Worm (Caenorhabditis elegans): ENCODE measurements around the gene F41G4.13.

DNA sequence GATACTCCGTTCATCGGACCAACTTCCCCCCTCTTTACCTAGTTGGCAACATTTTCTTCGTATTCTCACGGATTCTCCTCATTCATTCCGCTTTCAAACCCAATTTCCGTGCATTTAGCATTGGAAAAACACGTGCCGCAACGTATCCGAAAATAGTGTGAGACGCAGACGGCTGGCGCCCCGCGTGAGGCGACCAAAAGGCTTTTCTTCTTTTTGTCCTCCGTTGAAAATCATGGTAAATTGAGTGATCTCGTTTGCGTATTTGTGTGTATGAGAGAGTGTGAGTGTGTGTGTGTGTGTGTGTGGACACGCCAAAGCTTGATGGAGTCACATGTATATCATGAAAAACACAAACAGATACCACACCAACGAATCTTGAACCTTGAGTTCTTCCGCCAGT lies 37.8 kb downstream of the F41G4.13 start:
- TF ChIP-seq B0310.2 (tag; optimal IDR thresholded peaks at IDR 0.05) = no peak
- no peak for TF ChIP-seq sea-1 (GFP tag; conservative IDR thresholded peaks at IDR 0.05)
- no peak for TF ChIP-seq flt-1 (GFP tag; IDR thresholded peaks at IDR 0.05)
- no peak for TF ChIP-seq hnd-1 (tag; optimal IDR thresholded peaks at IDR 0.05)
- TF ChIP-seq pes-1 (GFP tag; IDR thresholded peaks at IDR 0.05) = no peak
- TF ChIP-seq ama-1 (optimal IDR thresholded peaks at IDR 0.05) = no peak
- TF ChIP-seq F13C5.2 (tag; optimal IDR thresholded peaks at IDR 0.05) = no peak
- TF ChIP-seq tbx-11 (GFP tag; IDR thresholded peaks at IDR 0.05) = no peak
- no peak for TF ChIP-seq ceh-13 (GFP tag; optimal IDR thresholded peaks at IDR 0.05)
- TF ChIP-seq aly-1 (tag; optimal IDR thresholded peaks at IDR 0.05) = peak; percentile 16
- no peak for TF ChIP-seq hmbx-1 (tag; optimal IDR thresholded peaks at IDR 0.05)
- TF ChIP-seq hmg-4 (GFP tag; optimal IDR thresholded peaks at IDR 0.05) = peak; percentile 50
- TF ChIP-seq scrt-1 (GFP tag; IDR thresholded peaks at IDR 0.05) = no peak
- no peak for TF ChIP-seq ets-7 (tag; optimal IDR thresholded peaks at IDR 0.05)

Measured in whole organism, early embryonic.